Worm (Caenorhabditis elegans): Measurements from ENCODE around the gene C25H3.11.

C25H3.11 gene

ce11 chrII:5667540-5667939 is 21.3 kb downstream of the C25H3.11 start:
- no peak for TF ChIP-seq cnd-1 (tag; optimal IDR thresholded peaks at IDR 0.05)
- TF ChIP-seq ceh-39 (tag; optimal IDR thresholded peaks at IDR 0.05): peak; percentile 70
- peak; percentile 52 for TF ChIP-seq elt-1 (tag; optimal IDR thresholded peaks at IDR 0.05; ENCODE audit: borderline replicate concordance, insufficient read depth)
- no peak for TF ChIP-seq sptf-1 (tag; optimal IDR thresholded peaks at IDR 0.05)
- peak; percentile 55 for TF ChIP-seq drap-1 (GFP tag; optimal IDR thresholded peaks at IDR 0.05)
- TF ChIP-seq pha-4 (tag; optimal IDR thresholded peaks at IDR 0.05): no peak
- TF ChIP-seq nhr-76 (tag; optimal IDR thresholded peaks at IDR 0.05): no peak
- TF ChIP-seq mls-2 (tag; optimal IDR thresholded peaks at IDR 0.05): no peak
- no peak for TF ChIP-seq ham-2 (GFP tag; optimal IDR thresholded peaks at IDR 0.05)
- no peak for TF ChIP-seq unc-62 (GFP tag; optimal IDR thresholded peaks at IDR 0.05)
- TF ChIP-seq elt-3 (tag; optimal IDR thresholded peaks at IDR 0.05): no peak
- peak; percentile 50 for TF ChIP-seq sem-2 (GFP tag; optimal IDR thresholded peaks at IDR 0.05)
- TF ChIP-seq zip-8 (tag; optimal IDR thresholded peaks at IDR 0.05): no peak
- no peak for TF ChIP-seq lin-13 (tag; optimal IDR thresholded peaks at IDR 0.05)
- TF ChIP-seq unc-39 (tag; optimal IDR thresholded peaks at IDR 0.05): no peak
- no peak for TF ChIP-seq nhr-2 (tag; optimal IDR thresholded peaks at IDR 0.05)
- TF ChIP-seq M03D4.4 (tag; optimal IDR thresholded peaks at IDR 0.05): no peak
- no peak for TF ChIP-seq ceh-83 (GFP tag; optimal IDR thresholded peaks at IDR 0.05)
- no peak for TF ChIP-seq nhr-237 (tag; optimal IDR thresholded peaks at IDR 0.05)
- TF ChIP-seq blmp-1 (tag; optimal IDR thresholded peaks at IDR 0.05): no peak
- TF ChIP-seq flh-1 (GFP tag; optimal IDR thresholded peaks at IDR 0.05): no peak
- no peak for TF ChIP-seq mep-1 (tag; optimal IDR thresholded peaks at IDR 0.05)
- TF ChIP-seq tbx-8 (GFP tag; optimal IDR thresholded peaks at IDR 0.05): no peak

ce11 chrII:5665991-5666390 is 22.8 kb downstream of the C25H3.11 start, which contains the start of gene C25H3.16:
Gene C25H3.16, plus strand, starts transcription at chrII:5666291.
- TF ChIP-seq ces-1 (GFP tag; optimal IDR thresholded peaks at IDR 0.05): no peak

ce11 chrII:5665029-5665428 is 23.8 kb downstream of the C25H3.11 start, which contains the start of gene C25H3.15:
Gene C25H3.15, plus strand, starts transcription at chrII:5665329.
- no peak for TF ChIP-seq lin-13 (tag; optimal IDR thresholded peaks at IDR 0.05)

ce11 chrII:5663180-5663791 is 25.6 kb downstream of the C25H3.11 start:
- TF ChIP-seq drap-1 (GFP tag; optimal IDR thresholded peaks at IDR 0.05) (no peak), mls-2 (tag; optimal IDR thresholded peaks at IDR 0.05) (no peak), flh-1 (GFP tag; optimal IDR thresholded peaks at IDR 0.05) (no peak), unc-62 (GFP tag; optimal IDR thresholded peaks at IDR 0.05) (no peak), snpc-4 (tag; optimal IDR thresholded peaks at IDR 0.05) (no peak), nhr-28 (tag; optimal IDR thresholded peaks at IDR 0.05) (no peak), unc-120 (tag; optimal IDR thresholded peaks at IDR 0.05; ENCODE audit: poor library complexity, severe bottlenecking) (no peak)

ce11 chrII:5661735-5662177 is 27.1 kb downstream of the C25H3.11 start:
- TF ChIP-seq cnd-1 (tag; optimal IDR thresholded peaks at IDR 0.05) (peak; percentile 78), elt-1 (tag; optimal IDR thresholded peaks at IDR 0.05; ENCODE audit: borderline replicate concordance, insufficient read depth) (no peak), ceh-43 (GFP tag; optimal IDR thresholded peaks at IDR 0.05) (peak; percentile 66), blmp-1 (tag; optimal IDR thresholded peaks at IDR 0.05) (no peak), ham-2 (GFP tag; optimal IDR thresholded peaks at IDR 0.05) (peak; percentile 96), lin-13 (tag; optimal IDR thresholded peaks at IDR 0.05) (no peak), nhr-28 (tag; optimal IDR thresholded peaks at IDR 0.05) (no peak), lin-32 (GFP tag; optimal IDR thresholded peaks at IDR 0.05) (peak; percentile 70), unc-62 (GFP tag; optimal IDR thresholded peaks at IDR 0.05) (peak; percentile 58), drap-1 (GFP tag; optimal IDR thresholded peaks at IDR 0.05) (peak; percentile 90), ceh-83 (GFP tag; optimal IDR thresholded peaks at IDR 0.05) (peak; percentile 90), mab-5 (tag; optimal IDR thresholded peaks at IDR 0.05) (no peak), ztf-11 (tag; optimal IDR thresholded peaks at IDR 0.05) (peak; percentile 62), sem-2 (GFP tag; optimal IDR thresholded peaks at IDR 0.05) (peak; percentile 77), mep-1 (tag; optimal IDR thresholded peaks at IDR 0.05) (peak; percentile 44), ces-1 (GFP tag; optimal IDR thresholded peaks at IDR 0.05) (peak; percentile 61), nhr-76 (tag; optimal IDR thresholded peaks at IDR 0.05) (peak; percentile 54), ceh-39 (tag; optimal IDR thresholded peaks at IDR 0.05) (peak; percentile 73), unc-120 (tag; optimal IDR thresholded peaks at IDR 0.05; ENCODE audit: poor library complexity, severe bottlenecking) (peak; percentile 93), lsy-2 (tag; optimal IDR thresholded peaks at IDR 0.05) (peak; percentile 70), unc-39 (tag; optimal IDR thresholded peaks at IDR 0.05) (no peak), tbx-8 (GFP tag; optimal IDR thresholded peaks at IDR 0.05) (peak; percentile 34), nhr-2 (tag; optimal IDR thresholded peaks at IDR 0.05) (peak; percentile 38), sptf-1 (tag; optimal IDR thresholded peaks at IDR 0.05) (peak; percentile 95), bed-3 (GFP tag; optimal IDR thresholded peaks at IDR 0.05) (peak; percentile 54), pha-4 (tag; optimal IDR thresholded peaks at IDR 0.05) (peak; percentile 80), zip-8 (tag; optimal IDR thresholded peaks at IDR 0.05) (no peak), snpc-4 (tag; optimal IDR thresholded peaks at IDR 0.05) (no peak), mls-2 (tag; optimal IDR thresholded peaks at IDR 0.05) (peak; percentile 97), elt-3 (tag; optimal IDR thresholded peaks at IDR 0.05) (peak; percentile 76), nhr-237 (tag; optimal IDR thresholded peaks at IDR 0.05) (peak; percentile 71), hlh-1 (tag; optimal IDR thresholded peaks at IDR 0.05) (peak; percentile 79), flh-1 (GFP tag; optimal IDR thresholded peaks at IDR 0.05) (peak; percentile 1), M03D4.4 (tag; optimal IDR thresholded peaks at IDR 0.05) (peak; percentile 86), nhr-12 (tag; optimal IDR thresholded peaks at IDR 0.05) (peak; percentile 23)
